Fruit fly (Drosophila melanogaster) whole organism, adult: ENCODE measurements around the gene myo.

ENCODE experiments used
- CG11617 ChIP-seq: fragments of 200-800 bp; sonication (Bioruptor generic); optimal IDR thresholded peaks from 2 replicates; lab custom pipeline; 2017; ENCODE audit warnings: mild to moderate bottlenecking, missing biosample characterization, missing genetic modification reagents, missing genetic modification characterization
- CG12768 ChIP-seq: fragments of 200-800 bp; sonication (Bioruptor generic); optimal IDR thresholded peaks from 2 replicates; lab custom pipeline; 2017; ENCODE audit warnings: missing biosample characterization, missing genetic modification characterization, mild to moderate bottlenecking, moderate library complexity, missing genetic modification reagents
- CG14711 ChIP-seq: fragments of 200-800 bp; sonication (Bioruptor generic); optimal IDR thresholded peaks from 2 replicates; lab custom pipeline; 2018; ENCODE audit warnings: missing biosample characterization, mild to moderate bottlenecking, missing genetic modification characterization, moderate library complexity
- CG1620 ChIP-seq: fragments of 200-800 bp; sonication (Bioruptor generic); optimal IDR thresholded peaks from 2 replicates; lab custom pipeline; 2016; ENCODE audit warnings: missing biosample characterization, missing genetic modification characterization
- CG33017 ChIP-seq: fragments of 200-800 bp; sonication (Bioruptor generic); optimal IDR thresholded peaks from 2 replicates; lab custom pipeline; 2018; ENCODE audit warnings: missing biosample characterization, mild to moderate bottlenecking, missing genetic modification characterization, moderate library complexity
- CG5204 ChIP-seq: fragments of 200-800 bp; sonication (Bioruptor generic); optimal IDR thresholded peaks from 2 replicates; lab custom pipeline; 2016; ENCODE audit warnings: missing biosample characterization, missing genetic modification characterization
- CG7045 ChIP-seq: fragments of 200-800 bp; sonication (Bioruptor generic); optimal IDR thresholded peaks from 2 replicates; lab custom pipeline; 2017; ENCODE audit warnings: missing biosample characterization, mild to moderate bottlenecking, missing genetic modification characterization
- CG7101 ChIP-seq: fragments of 200-800 bp; sonication (Bioruptor generic); optimal IDR thresholded peaks from 2 replicates; lab custom pipeline; 2018; ENCODE audit warnings: missing biosample characterization, mild to moderate bottlenecking, missing genetic modification characterization, moderate library complexity
- Clk ChIP-seq: fragments of 200-800 bp; sonication (Bioruptor generic); optimal IDR thresholded peaks from 2 replicates; lab custom pipeline; 2017; ENCODE audit warnings: missing biosample characterization, missing genetic modification characterization
- Crg-1 ChIP-seq: fragments of 200-800 bp; sonication (Bioruptor generic); optimal IDR thresholded peaks from 2 replicates; lab custom pipeline; 2016; ENCODE audit warnings: missing biosample characterization, missing genetic modification characterization
- Hr96 ChIP-seq: fragments of 200-800 bp; sonication (Bioruptor generic); optimal IDR thresholded peaks from 2 replicates; lab custom pipeline; 2016; ENCODE audit warnings: missing biosample characterization, missing genetic modification characterization
- Mnt ChIP-seq: fragments of 200-800 bp; sonication (Bioruptor generic); optimal IDR thresholded peaks from 2 replicates; lab custom pipeline; 2016; ENCODE audit warnings: missing biosample characterization, mild to moderate bottlenecking, missing genetic modification characterization
- bab1 ChIP-seq: fragments of 200-800 bp; sonication (Bioruptor generic); optimal IDR thresholded peaks from 3 replicates; lab custom pipeline; 2019; ENCODE audit warnings: missing biosample characterization, mild to moderate bottlenecking, missing genetic modification characterization, moderate library complexity
- cic ChIP-seq: fragments of 200-800 bp; sonication (Bioruptor generic); optimal IDR thresholded peaks from 2 replicates; lab custom pipeline; 2017; ENCODE audit warnings: missing biosample characterization, mild to moderate bottlenecking, missing genetic modification characterization, moderate library complexity
- cnc ChIP-seq, 2 experiments: fragments of >200 bp; optimal IDR thresholded peaks; 2 replicates each; lab custom pipeline; 2017
- kay ChIP-seq: fragments of 200-800 bp; sonication (Bioruptor generic); peaks from one replicate; lab custom pipeline; 2016; ENCODE audit warnings: missing biosample characterization, missing genetic modification characterization, borderline replicate concordance
- ovo ChIP-seq: fragments of 200-800 bp; sonication (Bioruptor generic); optimal IDR thresholded peaks from 2 replicates; lab custom pipeline; 2016; ENCODE audit warnings: missing biosample characterization, missing genetic modification characterization
- pad ChIP-seq: fragments of 200-800 bp; sonication (Bioruptor generic); optimal IDR thresholded peaks from 3 replicates; lab custom pipeline; 2017; ENCODE audit warnings: missing biosample characterization, missing genetic modification characterization, mild to moderate bottlenecking, moderate library complexity, missing genetic modification reagents
- tj ChIP-seq: fragments of 200-800 bp; sonication (Bioruptor generic); optimal IDR thresholded peaks from 3 replicates; lab custom pipeline; 2017; ENCODE audit warnings: missing biosample characterization, mild to moderate bottlenecking, missing genetic modification characterization, moderate library complexity
- toe ChIP-seq: fragments of 200-800 bp; sonication (Bioruptor generic); optimal IDR thresholded peaks from 2 replicates; lab custom pipeline; 2016; ENCODE audit warnings: missing biosample characterization, missing genetic modification characterization

Gene myo

DNA sequence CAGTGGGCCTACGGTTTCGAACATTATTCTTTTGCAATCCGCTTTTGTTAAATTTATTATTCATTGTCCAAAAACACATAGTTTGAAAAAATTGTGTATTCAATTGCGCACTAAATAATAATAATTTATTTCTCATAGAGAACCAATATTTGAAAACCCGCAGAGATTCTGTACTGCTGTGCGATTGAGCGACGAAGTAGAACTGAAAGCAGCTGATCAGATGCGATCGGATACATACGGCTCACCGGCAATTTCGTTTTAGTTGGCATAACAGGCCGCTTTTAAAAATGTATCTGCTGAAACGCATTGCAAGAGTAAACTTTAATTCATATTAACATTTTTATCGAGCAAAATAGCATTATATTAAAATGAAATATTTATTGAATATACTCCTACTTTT is at the start of gene myo:
Gene myo (minus strand): TSS at position 211 of the 400 bp plus-strand sequence.
- TF ChIP-seq tj (GFP tag; lab: Kevin White, UChicago), result no peak
- TF ChIP-seq Clk (GFP tag; lab: Kevin White, UChicago), result no peak
- TF ChIP-seq CG12768 (GFP tag; lab: Kevin White, UChicago), result peak; percentile 12
- TF ChIP-seq kay, result no peak
- TF ChIP-seq CG5204 (GFP tag; lab: Kevin White, UChicago), result no peak
- TF ChIP-seq ovo (GFP tag; lab: Kevin White, UChicago), result no peak
- TF ChIP-seq bab1 (GFP tag; lab: Kevin White, UChicago), result peak; percentile 25
- TF ChIP-seq CG14711 (tag; lab: Kevin White, UChicago), result no peak
- peak; percentile 49 for TF ChIP-seq CG7101
- peak; percentile 13 for TF ChIP-seq Mnt (GFP tag; lab: Kevin White, UChicago)
- TF ChIP-seq cic (GFP tag; lab: Kevin White, UChicago), result no peak
- no peak for TF ChIP-seq pad (GFP tag; lab: Kevin White, UChicago)
- TF ChIP-seq CG33017 (tag; lab: Kevin White, UChicago), result peak; percentile 4
- TF ChIP-seq CG11617 (GFP tag; lab: Kevin White, UChicago), result peak; percentile 15
- no peak for TF ChIP-seq Hr96 (GFP tag; lab: Kevin White, UChicago)
- TF ChIP-seq Crg-1, result no peak
- no peak for TF ChIP-seq toe (GFP tag; lab: Kevin White, UChicago)
- TF ChIP-seq CG1620 (GFP tag; lab: Kevin White, UChicago), result peak; percentile 23
- no peak for TF ChIP-seq cnc (optimal IDR thresholded peaks at IDR 0.05; lab: Kevin White, UChicago)
- TF ChIP-seq CG7045 (GFP tag; lab: Kevin White, UChicago), result no peak

DNA sequence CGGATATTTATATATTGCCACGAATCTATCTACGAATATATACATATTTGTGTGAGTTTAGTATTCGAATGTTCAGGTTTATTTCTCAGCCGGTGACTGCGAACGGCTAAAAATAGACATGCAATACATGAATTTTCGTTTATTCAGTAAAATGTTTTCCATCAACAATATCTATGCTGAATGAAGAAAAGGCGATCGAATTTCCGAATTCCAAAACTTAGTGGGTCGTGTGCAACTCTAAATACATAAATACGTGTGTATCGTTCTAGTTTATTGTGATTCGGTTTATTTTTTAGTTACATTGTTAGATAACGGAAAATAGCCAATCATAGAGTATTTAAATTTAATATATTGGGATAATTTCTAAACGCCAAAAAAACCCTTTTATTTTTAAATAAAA is 29.2 kb upstream of the myo start:
- TF ChIP-seq cic (GFP tag; lab: Kevin White, UChicago) (no peak), Mnt (GFP tag; lab: Kevin White, UChicago) (no peak), CG33017 (tag; lab: Kevin White, UChicago) (no peak), Clk (GFP tag; lab: Kevin White, UChicago) (no peak)

DNA sequence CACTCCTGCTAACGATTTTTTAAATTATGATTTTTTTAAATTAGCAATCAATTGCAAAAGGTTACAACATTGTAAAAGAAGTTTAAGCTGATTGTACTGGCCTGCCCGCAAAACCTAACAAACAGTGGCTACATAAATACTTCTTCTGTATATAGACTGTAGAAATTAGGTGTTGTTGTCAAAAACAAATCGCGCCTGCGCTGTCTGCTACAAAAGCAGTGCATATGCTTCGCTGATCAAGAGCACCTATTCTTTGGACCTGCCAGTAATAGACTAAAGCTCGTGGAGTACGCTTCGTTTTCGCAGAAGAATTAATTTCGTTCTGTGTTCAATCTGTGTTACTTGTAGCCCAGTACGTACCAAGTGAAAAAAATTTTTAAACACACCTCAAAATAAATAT is 28.3 kb upstream of the myo start, which contains the start of gene bt:
Gene bt (plus strand): TSS at position 261 of the 400 bp plus-strand sequence.
- no peak for TF ChIP-seq Crg-1
- TF ChIP-seq tj (GFP tag; lab: Kevin White, UChicago), result no peak
- no peak for TF ChIP-seq CG33017 (tag; lab: Kevin White, UChicago)
- no peak for TF ChIP-seq bab1 (GFP tag; lab: Kevin White, UChicago)

DNA sequence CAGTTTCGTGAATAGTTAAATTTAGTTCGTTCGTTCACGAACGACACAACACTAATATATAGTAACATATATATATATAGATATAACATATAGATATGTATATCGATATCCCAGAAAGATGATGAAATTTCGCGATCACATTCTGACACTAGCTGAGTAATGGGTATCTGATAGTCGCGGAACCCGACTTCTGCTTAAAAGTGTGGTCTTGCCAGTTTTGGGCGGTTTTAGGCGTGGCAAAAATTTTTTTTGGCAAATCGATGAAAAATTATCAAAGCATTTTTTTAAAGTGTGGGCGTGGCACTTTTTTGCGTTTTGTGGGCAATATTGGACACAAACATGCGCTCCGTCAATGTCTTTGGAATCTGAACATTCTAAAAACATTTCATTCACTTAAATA is 27.0 kb upstream of the myo start:
- TF ChIP-seq toe (GFP tag; lab: Kevin White, UChicago), result no peak
- no peak for TF ChIP-seq CG14711 (tag; lab: Kevin White, UChicago)
- no peak for TF ChIP-seq Crg-1
- TF ChIP-seq Mnt (GFP tag; lab: Kevin White, UChicago), result no peak
- TF ChIP-seq bab1 (GFP tag; lab: Kevin White, UChicago), result no peak

DNA sequence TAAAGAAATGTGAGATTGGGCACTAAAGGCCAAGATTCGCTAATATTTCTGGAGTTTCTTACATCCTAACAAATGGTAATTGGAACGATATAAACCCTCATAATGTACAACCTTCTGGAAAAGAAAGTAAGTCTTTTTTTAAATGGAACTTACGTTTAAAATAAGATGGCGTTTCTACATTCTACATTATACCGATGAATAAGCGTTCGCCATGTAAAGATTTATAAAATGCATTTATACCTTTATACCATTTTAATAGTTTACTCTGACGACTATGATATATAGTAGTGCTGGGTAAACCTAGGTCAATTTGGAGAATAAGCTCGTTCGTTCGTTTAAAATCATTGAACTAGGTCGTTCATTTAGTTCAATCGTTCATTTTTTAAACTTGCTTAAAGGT is 26.5 kb upstream of the myo start:
- no peak for TF ChIP-seq Mnt (GFP tag; lab: Kevin White, UChicago)

DNA sequence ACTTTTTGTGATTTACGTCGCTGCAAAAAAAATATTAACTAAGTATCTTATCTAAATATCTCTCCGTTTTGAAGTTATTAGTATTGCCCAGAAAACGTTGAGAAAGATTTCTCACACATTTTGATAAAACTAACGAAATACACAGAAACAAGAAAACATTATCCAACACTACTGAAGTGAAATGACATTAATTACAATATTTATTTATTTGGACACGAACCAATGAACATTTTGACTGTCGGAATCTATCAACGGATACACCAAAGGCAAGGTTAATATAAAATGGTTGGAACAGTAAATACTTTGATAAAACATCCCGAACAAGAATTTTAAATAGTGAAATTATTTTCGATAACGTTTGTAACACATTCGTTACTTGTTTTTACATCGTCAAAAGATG is 25.9 kb upstream of the myo start:
- TF ChIP-seq CG33017 (tag; lab: Kevin White, UChicago) (no peak), CG5204 (GFP tag; lab: Kevin White, UChicago) (no peak), CG1620 (GFP tag; lab: Kevin White, UChicago) (no peak), Clk (GFP tag; lab: Kevin White, UChicago) (no peak), CG12768 (GFP tag; lab: Kevin White, UChicago) (no peak), tj (GFP tag; lab: Kevin White, UChicago) (no peak), kay (no peak), CG7045 (GFP tag; lab: Kevin White, UChicago) (no peak), CG14711 (tag; lab: Kevin White, UChicago) (no peak), toe (GFP tag; lab: Kevin White, UChicago) (no peak), Crg-1 (no peak), pad (GFP tag; lab: Kevin White, UChicago) (no peak), bab1 (GFP tag; lab: Kevin White, UChicago) (no peak), cic (GFP tag; lab: Kevin White, UChicago) (no peak), CG11617 (GFP tag; lab: Kevin White, UChicago) (no peak), CG7101 (no peak), ovo (GFP tag; lab: Kevin White, UChicago) (no peak), Hr96 (GFP tag; lab: Kevin White, UChicago) (no peak), Mnt (GFP tag; lab: Kevin White, UChicago) (no peak)

DNA sequence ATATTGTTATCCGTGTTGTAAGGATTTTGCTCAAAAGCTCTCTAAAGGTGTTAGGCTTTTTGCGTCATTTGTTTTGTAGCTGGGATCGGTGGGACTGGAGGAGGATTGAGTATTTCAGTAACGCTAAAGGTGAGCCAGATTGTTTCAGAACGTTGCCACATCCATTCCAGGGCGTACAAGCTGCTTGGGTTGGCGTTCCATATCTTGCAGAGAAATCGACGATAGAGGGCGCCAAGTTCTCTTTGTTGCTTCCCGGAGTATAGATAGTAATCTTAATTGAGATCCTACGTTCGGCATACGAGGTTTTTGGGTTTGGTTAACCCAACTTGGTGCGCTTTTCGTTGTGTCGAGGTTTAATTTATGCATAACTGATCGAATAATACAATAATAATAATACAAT is 22.8 kb upstream of the myo start:
- TF ChIP-seq ovo (GFP tag; lab: Kevin White, UChicago), result no peak
- TF ChIP-seq CG7045 (GFP tag; lab: Kevin White, UChicago), result no peak
- TF ChIP-seq tj (GFP tag; lab: Kevin White, UChicago), result no peak
